Worm (Caenorhabditis elegans) whole organism, dauer: Measurements from ENCODE around the gene C16C10.8.

Source experiments
- unc-62 ChIP-seq: sonication (generic microtip); optimal IDR thresholded peaks from 2 replicates; lab custom pipeline; 2017; ENCODE audit warnings: missing biosample characterization, missing genetic modification reagents, missing genetic modification characterization

C16C10.8 gene

DNA sequence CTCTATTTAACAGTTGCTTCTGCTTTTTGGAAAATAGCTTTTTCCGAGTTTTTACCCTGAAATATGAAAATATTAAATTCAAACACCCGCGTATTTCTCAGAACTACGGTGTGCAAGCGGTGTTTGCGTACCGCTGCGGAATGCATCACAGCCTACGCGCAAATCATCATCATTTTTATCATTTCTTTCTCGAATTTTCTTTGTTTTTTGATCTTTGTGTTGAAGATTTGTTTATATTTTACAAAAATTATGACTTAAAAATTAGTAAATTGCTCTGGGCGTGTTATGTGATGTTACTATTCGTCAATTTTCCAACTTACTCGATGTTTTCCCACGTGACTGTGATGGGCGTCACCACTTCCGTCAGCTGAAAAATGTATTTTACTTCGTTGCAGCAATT is 13.1 kb downstream of the C16C10.8 start:
- TF ChIP-seq unc-62 (GFP tag; lab: Kevin White, UChicago), result no peak

DNA sequence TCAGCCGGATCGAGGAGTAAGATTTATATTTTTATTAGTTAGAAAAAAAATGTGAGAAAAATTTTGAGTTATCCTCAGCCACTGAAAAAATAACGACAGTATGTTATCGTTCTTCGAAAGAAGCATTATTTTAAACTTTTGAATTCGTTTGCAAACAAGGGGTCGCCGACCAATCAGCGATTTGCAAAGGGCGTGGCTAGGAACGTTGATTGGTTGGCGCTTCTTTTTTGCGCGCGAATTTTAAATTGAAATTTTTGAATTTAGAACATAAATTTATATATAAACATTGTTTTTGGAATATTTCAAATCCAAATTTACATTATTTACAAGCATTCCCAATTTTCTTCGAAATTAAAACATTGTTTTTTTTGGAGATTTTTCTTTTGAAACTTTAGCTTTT is 20.8 kb downstream of the C16C10.8 start:
- TF ChIP-seq unc-62 (GFP tag; lab: Kevin White, UChicago), result no peak

DNA sequence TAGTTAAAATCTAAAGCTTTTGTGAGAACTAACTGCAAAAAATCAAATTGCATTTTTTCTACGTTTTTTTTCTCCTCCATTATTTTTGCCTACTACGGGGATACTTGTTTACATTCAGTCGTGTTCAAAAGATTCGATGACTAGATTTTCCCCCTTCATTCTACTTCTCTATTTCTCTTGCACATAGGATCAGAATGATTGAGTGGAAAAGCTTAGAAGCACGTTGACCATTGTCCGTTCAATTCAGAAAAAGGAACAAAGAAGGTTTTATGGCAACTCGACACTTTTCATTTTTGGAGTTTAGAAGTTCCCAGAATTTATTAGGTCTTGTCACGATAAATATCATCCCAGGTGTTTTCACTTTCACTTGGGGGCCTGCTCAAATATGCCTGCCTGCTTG is 26.8 kb downstream of the C16C10.8 start:
- no peak for TF ChIP-seq unc-62 (GFP tag; lab: Kevin White, UChicago)

ce11 chrIII:4134059-4134458 is 29.9 kb downstream of the C16C10.8 start:
- TF ChIP-seq unc-62 (GFP tag; lab: Kevin White, UChicago), result no peak

DNA sequence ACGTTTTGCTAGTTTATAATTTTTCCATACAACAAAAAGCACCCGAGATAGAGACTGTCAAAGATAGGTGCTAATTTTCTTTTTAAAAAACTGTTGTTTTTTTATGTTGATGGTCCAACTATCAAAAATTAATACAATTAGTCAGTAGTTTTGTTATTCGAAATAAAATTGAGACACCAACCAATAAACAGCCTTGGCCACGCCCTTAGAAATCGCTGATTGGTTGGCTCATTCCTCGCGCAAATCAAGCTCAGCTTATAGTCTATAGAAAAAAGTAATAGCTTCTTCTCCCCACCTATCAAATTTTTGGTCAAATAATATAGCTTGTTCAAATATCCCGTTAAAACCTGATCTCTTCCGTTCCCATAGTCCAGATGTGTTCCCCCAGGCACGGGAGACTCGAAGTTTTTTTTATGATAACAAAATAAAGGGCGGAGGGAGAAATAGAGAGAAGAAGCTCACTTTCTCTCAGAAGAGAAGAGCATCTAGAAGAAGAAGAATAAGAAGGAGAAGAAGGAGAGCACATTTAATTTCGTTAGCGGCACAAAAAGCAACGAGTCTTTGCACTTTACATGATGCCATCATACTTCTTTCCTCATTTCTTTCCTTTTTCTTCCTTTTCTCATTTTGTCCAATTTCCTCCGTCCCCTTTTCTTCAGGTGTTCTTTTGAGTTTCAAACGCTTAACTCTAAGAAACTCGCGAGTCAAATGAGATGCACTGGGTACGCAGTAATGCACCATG is 32.0 kb downstream of the C16C10.8 start:
- no peak for TF ChIP-seq unc-62 (GFP tag; lab: Kevin White, UChicago)

- TF ChIP-seq unc-62 (GFP tag; lab: Kevin White, UChicago), result no peak
Measured at ce11 chrIII:4123900-4124299, 40.1 kb downstream of the C16C10.8 start.

DNA sequence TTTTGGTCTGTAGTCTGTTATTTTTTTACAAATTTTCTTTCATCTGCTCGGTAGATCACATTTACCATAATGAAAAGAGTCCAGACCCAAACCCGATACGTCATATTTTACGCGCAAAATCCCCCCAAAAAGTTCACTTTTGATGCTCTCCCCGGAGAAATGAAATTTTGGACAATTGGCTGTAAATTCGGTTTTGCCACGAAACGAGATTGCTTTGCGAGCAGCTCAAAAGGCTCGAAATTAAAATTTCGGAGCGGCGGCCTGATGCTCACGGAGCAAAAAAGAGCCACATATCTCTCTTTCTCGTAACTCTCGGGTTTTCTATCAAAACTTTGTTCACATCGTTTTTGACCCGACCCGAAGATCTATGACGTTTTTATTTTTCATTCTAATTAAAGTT is 40.7 kb downstream of the C16C10.8 start:
- TF ChIP-seq unc-62 (GFP tag; lab: Kevin White, UChicago), result no peak

ce11 chrIII:4120386-4120785 is 43.6 kb downstream of the C16C10.8 start:
- TF ChIP-seq unc-62 (GFP tag; lab: Kevin White, UChicago), result no peak

DNA sequence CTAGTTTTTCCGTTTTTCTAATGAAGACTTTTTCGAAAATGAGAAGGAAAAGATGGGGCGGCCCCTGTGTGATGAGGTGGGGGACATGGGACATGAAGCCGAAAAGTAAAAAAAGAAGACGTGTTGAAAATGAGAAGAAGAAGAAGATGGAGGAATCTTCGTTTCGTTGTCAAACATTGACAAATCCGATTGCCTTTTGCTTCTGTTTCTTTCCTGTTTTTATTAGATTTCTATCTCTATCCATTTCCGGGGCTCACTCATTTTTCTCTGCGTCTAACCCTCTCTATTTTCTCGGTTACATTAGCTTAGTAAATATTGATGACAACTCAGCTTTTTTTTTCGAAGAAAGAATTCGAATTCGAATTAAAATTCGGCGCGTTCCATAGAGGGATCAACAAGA is 44.2 kb downstream of the C16C10.8 start:
- no peak for TF ChIP-seq unc-62 (GFP tag; lab: Kevin White, UChicago)

- TF ChIP-seq unc-62 (GFP tag; lab: Kevin White, UChicago), result no peak
Measured at ce11 chrIII:4115085-4115484, 48.9 kb downstream of the C16C10.8 start, which contains the start of gene unc-103. TSS of gene unc-103 (plus strand) at chrIII:4115385.

DNA sequence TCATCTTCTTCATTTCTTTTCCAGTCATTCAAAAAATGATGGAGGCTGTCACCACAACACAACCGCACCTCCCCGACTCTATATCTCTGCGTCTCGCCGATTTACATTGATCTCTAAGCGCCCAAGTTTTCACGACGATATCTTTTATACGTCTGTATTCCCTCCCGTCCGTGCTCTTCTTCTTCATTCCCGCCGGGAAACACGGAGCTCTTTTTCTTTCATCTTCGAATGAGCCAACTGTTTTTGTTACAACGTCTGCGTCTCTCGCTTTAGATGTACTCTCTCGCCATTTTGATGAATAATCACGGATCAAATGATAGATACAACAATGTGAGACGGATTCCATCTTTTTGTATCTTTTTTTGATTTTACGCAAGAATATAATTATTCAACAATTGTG is 50.4 kb downstream of the C16C10.8 start:
- no peak for TF ChIP-seq unc-62 (GFP tag; lab: Kevin White, UChicago)
